Worm (Caenorhabditis elegans) whole organism, L1 larva: ENCODE results near the gene nstp-1.

Experiments
- C04F5.9 ChIP-seq: sonication (generic microtip); optimal IDR thresholded peaks from 2 replicates; lab custom pipeline; 2016; ENCODE audit warnings: missing genetic modification characterization, missing compliant biosample characterization
- C16A3.4 ChIP-seq: fragments of 150-350 bp; optimal IDR thresholded peaks from 2 replicates; lab custom pipeline; 2014; ENCODE audit warnings: missing biosample characterization, missing genetic modification characterization
- F16B12.6 ChIP-seq: fragments of 150-350 bp; optimal IDR thresholded peaks from 2 replicates; lab custom pipeline; 2014; ENCODE audit warnings: missing biosample characterization, missing genetic modification characterization
- Y116A8C.19 ChIP-seq: sonication (generic microtip); optimal IDR thresholded peaks from 2 replicates; lab custom pipeline; 2016; ENCODE audit warnings: missing compliant biosample characterization, missing genetic modification characterization, borderline replicate concordance
- alr-1 ChIP-seq: fragments of 200-800 bp; sonication (Bioruptor generic); optimal IDR thresholded peaks from 2 replicates; lab custom pipeline; 2018; ENCODE audit warnings: borderline replicate concordance, mild to moderate bottlenecking, missing genetic modification characterization, missing compliant biosample characterization
- blmp-1 ChIP-seq: fragments of 150-350 bp; optimal IDR thresholded peaks from 2 replicates; lab custom pipeline; 2014; ENCODE audit warnings: missing biosample characterization, missing genetic modification characterization
- ceh-63 ChIP-seq: fragments of 200-800 bp; sonication (Bioruptor generic); optimal IDR thresholded peaks from 2 replicates; lab custom pipeline; 2018; ENCODE audit warnings: mild to moderate bottlenecking, missing genetic modification characterization, missing compliant biosample characterization
- ceh-82 ChIP-seq, 3 experiments: fragments of 150-350 bp in 1 of 3; sonication (generic microtip) in 2 of 3; optimal IDR thresholded peaks; 2 replicates each; lab custom pipeline; 2014 to 2017; ENCODE audit warnings: missing biosample characterization in 3 of 3, missing genetic modification characterization in 3 of 3
- ceh-88 ChIP-seq: fragments of 200-800 bp; sonication (Bioruptor generic); IDR thresholded peaks from 2 replicates; pipeline ENCODE4 v1.3.6; 2022; ENCODE audit warnings: missing genetic modification characterization, missing compliant biosample characterization
- ceh-90 ChIP-seq: sonication (generic microtip); optimal IDR thresholded peaks from 2 replicates; lab custom pipeline; 2016; ENCODE audit warnings: missing genetic modification characterization, missing compliant biosample characterization
- dpl-1 ChIP-seq, 3 experiments: fragments of 150-350 bp in 2 of 3; sonication (generic microtip) in 1 of 3; optimal IDR thresholded peaks; 2 replicates each; lab custom pipeline; 2014 to 2017; ENCODE audit warnings: missing biosample characterization in 3 of 3, missing genetic modification characterization in 3 of 3, missing genetic modification reagents in 3 of 3
- dsc-1 ChIP-seq: sonication (generic microtip); optimal IDR thresholded peaks from 2 replicates; lab custom pipeline; 2016; ENCODE audit warnings: mild to moderate bottlenecking, missing genetic modification characterization, missing compliant biosample characterization
- efl-1 ChIP-seq, 4 experiments: fragments of 150-350 bp; optimal IDR thresholded peaks in 3 of 4; peaks in 1 of 4; 1 replicate in 1 of 4; 2 replicates in 3 of 4; lab custom pipeline; 2014; ENCODE audit warnings: missing biosample characterization in 2 of 4, missing genetic modification characterization in 2 of 4, missing genetic modification reagents in 2 of 4
- efl-3 ChIP-seq: fragments of 200-800 bp; sonication (Bioruptor generic); optimal IDR thresholded peaks from 2 replicates; lab custom pipeline; 2018; ENCODE audit warnings: mild to moderate bottlenecking, missing genetic modification characterization, missing compliant biosample characterization
- egl-13 ChIP-seq: sonication (generic microtip); optimal IDR thresholded peaks from 2 replicates; lab custom pipeline; 2016; ENCODE audit warnings: missing genotype, missing genetic modification reagents, missing genetic modification characterization, missing compliant biosample characterization
- egl-27 ChIP-seq, 2 experiments: fragments of 150-350 bp in 1 of 2; sonication (generic microtip); optimal IDR thresholded peaks; 3 replicates each; lab custom pipeline; 2017 to 2018; ENCODE audit warnings: missing biosample characterization in 2 of 2, missing genetic modification characterization in 2 of 2, missing genetic modification reagents in 2 of 2
- fkh-10 ChIP-seq: sonication (generic microtip); optimal IDR thresholded peaks from 2 replicates; lab custom pipeline; 2017; ENCODE audit warnings: missing biosample characterization, missing genetic modification reagents, missing genetic modification characterization
- fkh-4 ChIP-seq: sonication (generic microtip); optimal IDR thresholded peaks from 2 replicates; lab custom pipeline; 2016; ENCODE audit warnings: missing compliant biosample characterization, missing genetic modification characterization, borderline replicate concordance
- fos-1 ChIP-seq: fragments of 150-350 bp; optimal IDR thresholded peaks from 2 replicates; lab custom pipeline; 2014; ENCODE audit warnings: missing biosample characterization, missing genetic modification characterization
- hlh-4 ChIP-seq: sonication (generic microtip); optimal IDR thresholded peaks from 2 replicates; lab custom pipeline; 2016; ENCODE audit warnings: mild to moderate bottlenecking, missing genetic modification characterization, missing compliant biosample characterization
- hpl-2 ChIP-seq: fragments of 150-350 bp; optimal IDR thresholded peaks from 2 replicates; lab custom pipeline; 2014; ENCODE audit warnings: missing biosample characterization, missing genetic modification reagents, missing genetic modification characterization
- irx-1 ChIP-seq: sonication (generic microtip); optimal IDR thresholded peaks from 2 replicates; lab custom pipeline; 2016; ENCODE audit warnings: missing genetic modification characterization, missing compliant biosample characterization
- jun-1 ChIP-seq: fragments of 150-350 bp; optimal IDR thresholded peaks from 2 replicates; lab custom pipeline; 2014; ENCODE audit warnings: missing biosample characterization, missing genetic modification reagents, missing genetic modification characterization
- lin-13 ChIP-seq: fragments of 150-350 bp; optimal IDR thresholded peaks from 2 replicates; lab custom pipeline; 2014; ENCODE audit warnings: missing biosample characterization, missing genetic modification reagents, missing genetic modification characterization
- lin-14 ChIP-seq: fragments of 200-800 bp; sonication (Bioruptor generic); optimal IDR thresholded peaks from 2 replicates; lab custom pipeline; 2018; ENCODE audit warnings: mild to moderate bottlenecking, missing genetic modification characterization, moderate library complexity, missing compliant biosample characterization
- lin-15B ChIP-seq: fragments of 150-350 bp; sonication (generic microtip); optimal IDR thresholded peaks from 3 replicates; lab custom pipeline; 2014; ENCODE audit warnings: missing biosample characterization, missing genetic modification characterization
- lin-35 ChIP-seq, 2 experiments: fragments of 150-350 bp; optimal IDR thresholded peaks; 2 replicates each; lab custom pipeline; 2014; ENCODE audit warnings: missing biosample characterization in 2 of 2, missing genetic modification characterization in 2 of 2, missing genetic modification reagents in 2 of 2
- mef-2 ChIP-seq: fragments of 150-350 bp; optimal IDR thresholded peaks from 2 replicates; lab custom pipeline; 2014; ENCODE audit warnings: missing biosample characterization, missing genetic modification characterization
- nhr-12 ChIP-seq: sonication (generic microtip); optimal IDR thresholded peaks from 2 replicates; lab custom pipeline; 2017; ENCODE audit warnings: missing biosample characterization, missing genetic modification characterization
- nhr-20 ChIP-seq: sonication (generic microtip); optimal IDR thresholded peaks from 2 replicates; lab custom pipeline; 2016; ENCODE audit warnings: mild to moderate bottlenecking, missing genetic modification characterization, missing compliant biosample characterization
- nhr-28 ChIP-seq: fragments of 150-350 bp; optimal IDR thresholded peaks from 2 replicates; lab custom pipeline; 2014; ENCODE audit warnings: missing biosample characterization, missing genetic modification characterization
- nhr-47 ChIP-seq: sonication (generic microtip); optimal IDR thresholded peaks from 2 replicates; lab custom pipeline; 2016; ENCODE audit warnings: mild to moderate bottlenecking, missing genetic modification characterization, moderate library complexity, missing compliant biosample characterization
- nhr-85 ChIP-seq: sonication (generic microtip); peaks from one replicate; lab custom pipeline; 2016; ENCODE audit warnings: missing genetic modification characterization, inconsistent platforms, missing compliant biosample characterization
- nhr-90 ChIP-seq: sonication (generic microtip); optimal IDR thresholded peaks from 2 replicates; lab custom pipeline; 2016; ENCODE audit warnings: mild to moderate bottlenecking, missing genetic modification characterization, missing compliant biosample characterization; ENCODE audit not compliant: poor library complexity
- rnt-1 ChIP-seq: sonication (generic microtip); optimal IDR thresholded peaks from 2 replicates; lab custom pipeline; 2016; ENCODE audit warnings: mild to moderate bottlenecking, missing genetic modification characterization, moderate library complexity, missing compliant biosample characterization
- skn-1 ChIP-seq: fragments of 150-350 bp; optimal IDR thresholded peaks from 2 replicates; lab custom pipeline; 2014; ENCODE audit warnings: missing biosample characterization, missing genetic modification characterization
- snu-23 ChIP-seq: sonication (generic microtip); optimal IDR thresholded peaks from 2 replicates; lab custom pipeline; 2016; ENCODE audit warnings: missing genetic modification characterization, missing compliant biosample characterization
- sox-4 ChIP-seq: sonication (generic microtip); optimal IDR thresholded peaks from 2 replicates; lab custom pipeline; 2016; ENCODE audit warnings: missing genetic modification characterization, missing compliant biosample characterization
- sup-37 ChIP-seq: fragments of 200-800 bp; sonication (Bioruptor generic); optimal IDR thresholded peaks from 2 replicates; lab custom pipeline; 2018; ENCODE audit warnings: mild to moderate bottlenecking, missing genetic modification characterization, missing compliant biosample characterization
- tlp-1 ChIP-seq: fragments of 150-350 bp; optimal IDR thresholded peaks from 2 replicates; lab custom pipeline; 2014; ENCODE audit warnings: missing biosample characterization, missing genetic modification characterization
- unc-130 ChIP-seq: fragments of 150-350 bp; optimal IDR thresholded peaks from 2 replicates; lab custom pipeline; 2017; ENCODE audit warnings: missing biosample characterization, missing genetic modification characterization, inconsistent platforms
- unc-30 ChIP-seq: sonication (generic microtip); optimal IDR thresholded peaks from 2 replicates; lab custom pipeline; 2017; ENCODE audit warnings: missing biosample characterization, missing genetic modification characterization
- unc-98 ChIP-seq: fragments of 200-800 bp; sonication (Bioruptor generic); IDR thresholded peaks from 2 replicates; pipeline ENCODE4 v1.3.6; 2022; ENCODE audit warnings: missing genetic modification characterization, missing compliant biosample characterization
- zag-1 ChIP-seq: fragments of 150-350 bp; optimal IDR thresholded peaks from 2 replicates; lab custom pipeline; 2014; ENCODE audit warnings: missing biosample characterization, missing genetic modification characterization
- zip-4 ChIP-seq: fragments of 200-800 bp; sonication (Bioruptor generic); optimal IDR thresholded peaks from 2 replicates; lab custom pipeline; 2018; ENCODE audit warnings: mild to moderate bottlenecking, missing genetic modification characterization, moderate library complexity, missing compliant biosample characterization

Gene nstp-1

ce11 chrIV:8973249-8973958, 11.3 kb upstream of the nstp-1 start, which contains the start of gene C53B4.3 (continued):
- TF ChIP-seq tlp-1 (tag; lab: Kevin White, UChicago) (no peak), dpl-1 (GFP tag; optimal IDR thresholded peaks at IDR 0.05; lab: Kevin White, UChicago) (peak; percentile 42 to 67 (median 63)), nhr-47 (peak; percentile 92), irx-1 (tag; lab: Kevin White, UChicago) (peak; percentile 97), zip-4 (peak; percentile 53), hpl-2 (GFP tag; lab: Kevin White, UChicago) (no peak), F16B12.6 (tag; lab: Kevin White, UChicago) (no peak), jun-1 (tag; lab: Kevin White, UChicago) (peak; percentile 12), C04F5.9 (peak; percentile 87), hlh-4 (peak; percentile 80), blmp-1 (peak; percentile 56), alr-1 (tag; lab: Kevin White, UChicago) (no peak), nhr-90 (tag; lab: Kevin White, UChicago) (peak; percentile 95), rnt-1 (tag; lab: Kevin White, UChicago) (peak; percentile 99), unc-30 (tag; lab: Kevin White, UChicago) (no peak), Y116A8C.19 (tag; lab: Kevin White, UChicago) (peak; percentile 89), snu-23 (GFP tag; lab: Kevin White, UChicago) (peak; percentile 91), lin-14 (GFP tag; lab: Kevin White, UChicago) (peak; percentile 86), unc-130 (tag; lab: Kevin White, UChicago) (no peak), ceh-88 (GFP tag; lab: Robert Waterston, UW) (peak; percentile 66; the same call in 1 of the 2 replicates), efl-3 (GFP tag; lab: Kevin White, UChicago) (peak; percentile 12), unc-98 (GFP tag; lab: Robert Waterston, UW) (peak; percentile 75), skn-1 (peak; percentile 16), zag-1 (tag; lab: Kevin White, UChicago) (no peak), sox-4 (tag; lab: Kevin White, UChicago) (peak; percentile 95), efl-1 (optimal IDR thresholded peaks at IDR 0.05; lab: Kevin White, UChicago) (peak; percentile 63 to 67), efl-1 (GFP tag; optimal IDR thresholded peaks at IDR 0.05 in 1 of 2; lab: Kevin White, UChicago) (peak; percentile 59 to 95), fos-1 (tag; lab: Kevin White, UChicago) (no peak), C16A3.4 (tag; lab: Kevin White, UChicago) (no peak), nhr-28 (tag; lab: Kevin White, UChicago) (no peak), ceh-63 (GFP tag; lab: Kevin White, UChicago) (no peak), dsc-1 (tag; lab: Kevin White, UChicago) (peak; percentile 96), sup-37 (peak; percentile 32)

ce11 chrIV:8974543-8975330, 9.9 kb upstream of the nstp-1 start:
- TF ChIP-seq ceh-63 (GFP tag; lab: Kevin White, UChicago) (no peak), lin-13 (GFP tag; lab: Kevin White, UChicago) (no peak), dsc-1 (tag; lab: Kevin White, UChicago) (no peak), C04F5.9 (no peak), lin-14 (GFP tag; lab: Kevin White, UChicago) (peak; percentile 79), mef-2 (tag; lab: Kevin White, UChicago) (no peak), egl-13 (tag; lab: Kevin White, UChicago) (no peak), Y116A8C.19 (tag; lab: Kevin White, UChicago) (no peak), ceh-90 (tag; lab: Kevin White, UChicago) (no peak), nhr-47 (peak; percentile 34), irx-1 (tag; lab: Kevin White, UChicago) (no peak), zip-4 (no peak), fos-1 (tag; lab: Kevin White, UChicago) (no peak), unc-130 (tag; lab: Kevin White, UChicago) (peak; percentile 27), dpl-1 (GFP tag; optimal IDR thresholded peaks at IDR 0.05; lab: Kevin White, UChicago) (no peak), rnt-1 (tag; lab: Kevin White, UChicago) (peak; percentile 79), nhr-85 (tag; lab: Kevin White, UChicago) (no peak), egl-27 (tag; optimal IDR thresholded peaks at IDR 0.05; lab: Kevin White, UChicago) (no peak), fkh-4 (tag; lab: Kevin White, UChicago) (no peak), lin-15B (tag; lab: Kevin White, UChicago) (no peak), sup-37 (no peak), nhr-20 (tag; lab: Kevin White, UChicago) (peak; percentile 71), ceh-82 (tag; optimal IDR thresholded peaks at IDR 0.05; lab: Kevin White, UChicago) (no peak), fkh-10 (GFP tag; lab: Kevin White, UChicago) (no peak), nhr-12 (tag; lab: Kevin White, UChicago) (no peak), lin-35 (GFP tag; optimal IDR thresholded peaks at IDR 0.05; lab: Kevin White, UChicago) (peak in 1 of 2 experiments; percentile 25), skn-1 (no peak)
